Worm (Caenorhabditis elegans): ENCODE data around the gene D1054.18.

Gene D1054.18

ce11 chrV:10794463-10794862, 6.5 kb downstream of the D1054.18 start:
- TF ChIP-seq sea-2 (GFP tag; optimal IDR thresholded peaks at IDR 0.05): no peak
- no peak for TF ChIP-seq ama-1 (optimal IDR thresholded peaks at IDR 0.05)
- TF ChIP-seq ceh-9 (tag; optimal IDR thresholded peaks at IDR 0.05): no peak
- TF ChIP-seq nhr-25 (tag; optimal IDR thresholded peaks at IDR 0.05): no peak
- no peak for TF ChIP-seq unc-39 (tag; optimal IDR thresholded peaks at IDR 0.05)
- TF ChIP-seq fos-1 (tag; optimal IDR thresholded peaks at IDR 0.05): no peak
- no peak for TF ChIP-seq egl-27 (tag; optimal IDR thresholded peaks at IDR 0.05)
- TF ChIP-seq ztf-4 (tag; optimal IDR thresholded peaks at IDR 0.05): no peak

ce11 chrV:10793498-10793897, 7.5 kb downstream of the D1054.18 start, which contains the start of gene ule-3:
ule-3 (plus strand) TSS chrV:10793798.
- TF ChIP-seq zag-1 (tag; optimal IDR thresholded peaks at IDR 0.05) (no peak), nfya-1 (tag; optimal IDR thresholded peaks at IDR 0.05; ENCODE audit: insufficient read depth) (no peak), ZK546.5 (tag; optimal IDR thresholded peaks at IDR 0.05) (no peak), fkh-10 (GFP tag; optimal IDR thresholded peaks at IDR 0.05) (no peak), pha-4 (tag; optimal IDR thresholded peaks at IDR 0.05) (no peak), ztf-11 (tag; optimal IDR thresholded peaks at IDR 0.05) (no peak), aly-2 (tag; optimal IDR thresholded peaks at IDR 0.05) (no peak), nhr-12 (tag; optimal IDR thresholded peaks at IDR 0.05) (no peak), nhr-25 (tag; optimal IDR thresholded peaks at IDR 0.05) (no peak), daf-12 (tag; optimal IDR thresholded peaks at IDR 0.05) (no peak), lin-39 (tag; optimal IDR thresholded peaks at IDR 0.05) (no peak), ceh-82 (tag; optimal IDR thresholded peaks at IDR 0.05) (no peak), egl-27 (tag; optimal IDR thresholded peaks at IDR 0.05) (no peak), elt-1 (tag; optimal IDR thresholded peaks at IDR 0.05) (no peak), ama-1 (optimal IDR thresholded peaks at IDR 0.05) (no peak), tbx-2 (tag; optimal IDR thresholded peaks at IDR 0.05) (no peak), ceh-28 (tag; optimal IDR thresholded peaks at IDR 0.05) (no peak), R02D3.7 (tag; optimal IDR thresholded peaks at IDR 0.05) (no peak)

- TF ChIP-seq zag-1 (tag; optimal IDR thresholded peaks at IDR 0.05) (no peak), lin-39 (tag; optimal IDR thresholded peaks at IDR 0.05) (no peak), elt-2 (tag; optimal IDR thresholded peaks at IDR 0.05) (no peak), ztf-11 (tag; optimal IDR thresholded peaks at IDR 0.05) (no peak), nhr-25 (tag; optimal IDR thresholded peaks at IDR 0.05) (no peak)
These were observed 8.2 kb downstream of the D1054.18 start, which contains the start of gene D1054.10 for ce11 chrV:10792775-10793174. D1054.10 (minus strand) TSS chrV:10792875.

- TF ChIP-seq nhr-77 (tag; optimal IDR thresholded peaks at IDR 0.05) (no peak), elt-3 (tag; optimal IDR thresholded peaks at IDR 0.05) (no peak), pqm-1 (tag; optimal IDR thresholded peaks at IDR 0.05) (no peak), nfya-1 (tag; optimal IDR thresholded peaks at IDR 0.05; ENCODE audit: insufficient read depth) (no peak), mml-1 (tag; optimal IDR thresholded peaks at IDR 0.05) (no peak), elt-2 (tag; optimal IDR thresholded peaks at IDR 0.05) (no peak), aly-2 (tag; optimal IDR thresholded peaks at IDR 0.05) (no peak), snpc-4 (tag; optimal IDR thresholded peaks at IDR 0.05) (no peak), hmg-11 (tag; optimal IDR thresholded peaks at IDR 0.05) (no peak), daf-12 (tag; optimal IDR thresholded peaks at IDR 0.05) (no peak), eor-1 (tag; optimal IDR thresholded peaks at IDR 0.05) (no peak), nhr-237 (tag; optimal IDR thresholded peaks at IDR 0.05) (no peak), fkh-10 (GFP tag; optimal IDR thresholded peaks at IDR 0.05) (no peak), tbx-2 (tag; optimal IDR thresholded peaks at IDR 0.05) (no peak), nhr-12 (tag; optimal IDR thresholded peaks at IDR 0.05) (no peak), nhr-25 (tag; optimal IDR thresholded peaks at IDR 0.05) (no peak), ceh-16 (tag; optimal IDR thresholded peaks at IDR 0.05) (no peak), ama-1 (optimal IDR thresholded peaks at IDR 0.05) (no peak), nhr-43 (tag; optimal IDR thresholded peaks at IDR 0.05; ENCODE audit: poor library complexity, severe bottlenecking) (no peak)
These were observed 10.1 kb downstream of the D1054.18 start, which contains the start of gene D1054.9 for ce11 chrV:10790921-10791320. D1054.9 (minus strand) TSS chrV:10791057.

DNA sequence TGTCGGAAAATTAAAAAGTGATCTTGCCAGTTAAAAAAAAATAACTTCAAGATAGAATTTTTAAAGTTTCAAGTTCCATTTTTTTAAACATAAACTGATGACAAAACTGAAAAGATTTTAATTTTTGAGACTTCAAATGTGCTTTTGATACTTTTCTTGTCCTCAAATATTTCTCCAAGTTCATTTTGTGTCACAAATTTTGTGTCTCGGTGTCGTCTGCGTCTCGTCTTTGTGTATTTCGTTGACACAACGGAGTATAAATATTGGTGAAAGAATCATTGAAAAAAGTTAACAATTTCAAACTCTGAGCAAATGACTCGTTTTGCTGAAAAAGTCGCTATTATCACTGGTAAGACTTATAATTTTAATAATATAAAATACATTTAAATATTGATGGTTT, 17.0 kb downstream of the D1054.18 start, which contains the start of gene D1054.8:
Gene D1054.8 (plus strand): TSS at position 301 of the 400 bp plus-strand sequence.
- TF ChIP-seq pha-4 (tag; optimal IDR thresholded peaks at IDR 0.05) (peak; percentile 56), fkh-2 (tag; optimal IDR thresholded peaks at IDR 0.05) (no peak)
